ENCODE assay signal across 4 fruit fly cellular contexts in genomic region chr3R:29072834-29073233, dm6.
TF ChIP-seq lines count a peak whose summit lies in the region.

No protein-coding gene starts in this region.

- no peak for TF ChIP-seq CTCF in whole organism, embryonic (GFP tag; optimal IDR thresholded peaks at IDR 0.05; lab: Kevin White, UChicago)

TF ChIP-seq in whole organism, embryonic, 481 proteins besides CTCF, POLR2A, EP300 and RAD21:
- TF ChIP-seq NK7.1 (GFP tag; optimal IDR thresholded peaks at IDR 0.05; lab: Kevin White, UChicago) = no peak
- TF ChIP-seq CG10267 (tag; optimal IDR thresholded peaks at IDR 0.05; lab: Kevin White, UChicago) = no peak
- no peak for TF ChIP-seq CG10959 (GFP tag; IDR thresholded peaks at IDR 0.05; lab: Robert Waterston, UW)
- no peak for TF ChIP-seq shn (GFP tag; optimal IDR thresholded peaks at IDR 0.05; lab: Kevin White, UChicago)
- TF ChIP-seq zen (tag; optimal IDR thresholded peaks at IDR 0.05; lab: Kevin White, UChicago) = peak; percentile 1
- TF ChIP-seq wek (GFP tag; optimal IDR thresholded peaks at IDR 0.05; lab: Kevin White, UChicago) = no peak
- TF ChIP-seq ac (GFP tag; optimal IDR thresholded peaks at IDR 0.05; lab: Kevin White, UChicago) = peak; percentile 51
- TF ChIP-seq CG34376 (GFP tag; optimal IDR thresholded peaks at IDR 0.05; lab: Kevin White, UChicago) = no peak
- 0 out of 2 replicates have a peak, but pooled peaks have one; percentile 52 for TF ChIP-seq CG11696 (GFP tag; IDR thresholded peaks at IDR 0.05; lab: Robert Waterston, UW)
- TF ChIP-seq CG7357 (GFP tag; IDR thresholded peaks at IDR 0.05; lab: Robert Waterston, UW) = no peak
- TF ChIP-seq br (optimal IDR thresholded peaks at IDR 0.05; lab: Kevin White, UChicago) = no peak
- no peak for TF ChIP-seq hbn (GFP tag; IDR thresholded peaks at IDR 0.05; lab: Robert Waterston, UW; ENCODE audit: partially characterized antibody)
- TF ChIP-seq sima (GFP tag; optimal IDR thresholded peaks at IDR 0.05; lab: Kevin White, UChicago) = no peak
- peak in 1 of 2 experiments; percentile 22 for TF ChIP-seq bsh (GFP tag; optimal IDR thresholded peaks at IDR 0.05; lab: Kevin White, UChicago)
- no peak for TF ChIP-seq wor (GFP tag; IDR thresholded peaks at IDR 0.05; lab: Robert Waterston, UW)
- TF ChIP-seq CG1603 (tag; optimal IDR thresholded peaks at IDR 0.05; lab: Kevin White, UChicago) = peak; percentile 9
- TF ChIP-seq Med (GFP tag; lab: Kevin White, UChicago) = peak; percentile 35

TF ChIP-seq in whole organism, prepupa, 60 proteins besides CTCF, POLR2A, EP300 and RAD21 (continues in another document):
- TF ChIP-seq CG32006 (GFP tag; optimal IDR thresholded peaks at IDR 0.05; lab: Kevin White, UChicago) (peak; percentile 19), pdm3 (GFP tag; optimal IDR thresholded peaks at IDR 0.05; lab: Kevin White, UChicago) (no peak), acj6 (GFP tag; optimal IDR thresholded peaks at IDR 0.05; lab: Kevin White, UChicago) (no peak), esn (GFP tag; optimal IDR thresholded peaks at IDR 0.05; lab: Kevin White, UChicago) (no peak), Lpt (GFP tag; optimal IDR thresholded peaks at IDR 0.05; lab: Kevin White, UChicago) (peak; percentile 52), fd59A (GFP tag; optimal IDR thresholded peaks at IDR 0.05; lab: Kevin White, UChicago) (no peak), CG6854 (GFP tag; optimal IDR thresholded peaks at IDR 0.05; lab: Kevin White, UChicago) (no peak), achi (GFP tag; optimal IDR thresholded peaks at IDR 0.05; lab: Kevin White, UChicago) (peak; percentile 12), topi (GFP tag; optimal IDR thresholded peaks at IDR 0.05; lab: Kevin White, UChicago) (no peak), net (GFP tag; optimal IDR thresholded peaks at IDR 0.05; lab: Kevin White, UChicago) (no peak), CG10631 (GFP tag; optimal IDR thresholded peaks at IDR 0.05; lab: Kevin White, UChicago) (peak; percentile 5), CG11294 (GFP tag; IDR thresholded peaks at IDR 0.05; lab: Robert Waterston, UW) (no peak), Ets96B (tag; optimal IDR thresholded peaks at IDR 0.05; lab: Kevin White, UChicago) (peak; percentile 52), Sox14 (GFP tag; optimal IDR thresholded peaks at IDR 0.05; lab: Kevin White, UChicago) (peak; percentile 40), CG8319 (GFP tag; optimal IDR thresholded peaks at IDR 0.05; lab: Kevin White, UChicago) (no peak), OdsH (GFP tag; optimal IDR thresholded peaks at IDR 0.05; lab: Kevin White, UChicago) (peak; percentile 22), Sox102F (GFP tag; optimal IDR thresholded peaks at IDR 0.05; lab: Kevin White, UChicago) (no peak), Eip93F (GFP tag; optimal IDR thresholded peaks at IDR 0.05; lab: Kevin White, UChicago) (no peak), CG1621 (tag; optimal IDR thresholded peaks at IDR 0.05; lab: Kevin White, UChicago) (no peak), CG3919 (GFP tag; optimal IDR thresholded peaks at IDR 0.05; lab: Kevin White, UChicago) (peak; percentile 34), CG10669 (GFP tag; optimal IDR thresholded peaks at IDR 0.05; lab: Kevin White, UChicago) (peak; percentile 24), cyc (GFP tag; optimal IDR thresholded peaks at IDR 0.05; lab: Kevin White, UChicago) (no peak), CG7368 (GFP tag; optimal IDR thresholded peaks at IDR 0.05; lab: Kevin White, UChicago) (no peak), CG6808 (GFP tag; optimal IDR thresholded peaks at IDR 0.05; lab: Kevin White, UChicago) (peak; percentile 14), ss (GFP tag; optimal IDR thresholded peaks at IDR 0.05; lab: Kevin White, UChicago) (peak in 1 of 2 experiments; percentile 17), CG11902 (GFP tag; optimal IDR thresholded peaks at IDR 0.05; lab: Kevin White, UChicago) (no peak)

TF ChIP-seq in whole organism, pupa, 21 proteins besides CTCF, POLR2A, EP300 and RAD21:
- TF ChIP-seq CG17806 (tag; optimal IDR thresholded peaks at IDR 0.05; lab: Kevin White, UChicago) (peak; percentile 55), Pif1B (GFP tag; optimal IDR thresholded peaks at IDR 0.05; lab: Kevin White, UChicago) (no peak), gl (tag; optimal IDR thresholded peaks at IDR 0.05; lab: Kevin White, UChicago) (peak; percentile 13), CG8301 (tag; optimal IDR thresholded peaks at IDR 0.05; lab: Kevin White, UChicago) (peak; percentile 70), CG13204 (GFP tag; optimal IDR thresholded peaks at IDR 0.05; lab: Kevin White, UChicago) (no peak), CG8159 (tag; optimal IDR thresholded peaks at IDR 0.05; lab: Kevin White, UChicago) (peak; percentile 44), CG9948 (tag; optimal IDR thresholded peaks at IDR 0.05; lab: Kevin White, UChicago) (peak; percentile 70), fd96Ca (GFP tag; IDR thresholded peaks at IDR 0.05; lab: Robert Waterston, UW) (0 out of 3 replicates have a peak, but pooled peaks have one; percentile 30), CG34367 (tag; optimal IDR thresholded peaks at IDR 0.05; lab: Kevin White, UChicago) (peak; percentile 51), Ets98B (GFP tag; IDR thresholded peaks at IDR 0.05; lab: Robert Waterston, UW) (peak; percentile 25; the same call in 1 of the 2 replicates), CG14655 (GFP tag; optimal IDR thresholded peaks at IDR 0.05; lab: Kevin White, UChicago) (peak; percentile 72), CG4496 (GFP tag; IDR thresholded peaks at IDR 0.05; lab: Robert Waterston, UW) (peak; percentile 12; the same call in 1 of the 3 replicates), Pif1A (GFP tag; optimal IDR thresholded peaks at IDR 0.05; lab: Kevin White, UChicago) (no peak), CG15710 (tag; optimal IDR thresholded peaks at IDR 0.05; lab: Kevin White, UChicago) (peak; percentile 10), CG32121 (GFP tag; IDR thresholded peaks at IDR 0.05; lab: Robert Waterston, UW) (no peak)

TF ChIP-seq in whole organism, wandering third instar larva, 38 proteins besides CTCF, POLR2A, EP300 and RAD21:
- TF ChIP-seq foxo (GFP tag; optimal IDR thresholded peaks at IDR 0.05; lab: Kevin White, UChicago) = peak in 1 of 2 experiments; percentile 25
- TF ChIP-seq rgr (GFP tag; optimal IDR thresholded peaks at IDR 0.05; lab: Kevin White, UChicago) = peak; percentile 10
- TF ChIP-seq dl (GFP tag; optimal IDR thresholded peaks at IDR 0.05; lab: Kevin White, UChicago; ENCODE audit: insufficient read depth in 1 of 2, partially characterized antibody in 2 of 2) = no peak
- TF ChIP-seq GATAd (GFP tag; optimal IDR thresholded peaks at IDR 0.05; lab: Kevin White, UChicago) = no peak
- TF ChIP-seq Abd-B (GFP tag; optimal IDR thresholded peaks at IDR 0.05; lab: Kevin White, UChicago) = no peak
- peak; percentile 34 for TF ChIP-seq ey (GFP tag; optimal IDR thresholded peaks at IDR 0.05; lab: Kevin White, UChicago)
- no peak for TF ChIP-seq Rel (GFP tag; optimal IDR thresholded peaks at IDR 0.05; lab: Kevin White, UChicago)
- no peak for TF ChIP-seq Rel (tag; optimal IDR thresholded peaks at IDR 0.05; lab: Kevin White, UChicago)
- TF ChIP-seq Mio (GFP tag; optimal IDR thresholded peaks at IDR 0.05; lab: Kevin White, UChicago) = no peak
- peak; percentile 53 for TF ChIP-seq fru (GFP tag; optimal IDR thresholded peaks at IDR 0.05; lab: Kevin White, UChicago)
- no peak for TF ChIP-seq Dfd (GFP tag; optimal IDR thresholded peaks at IDR 0.05; lab: Kevin White, UChicago)
- no peak for TF ChIP-seq Myc (optimal IDR thresholded peaks at IDR 0.05; lab: Kevin White, UChicago)
- no peak for TF ChIP-seq lola (GFP tag; optimal IDR thresholded peaks at IDR 0.05; lab: Kevin White, UChicago)
- no peak for TF ChIP-seq CG32264 (GFP tag; optimal IDR thresholded peaks at IDR 0.05; lab: Kevin White, UChicago)
- TF ChIP-seq HLH106 (tag; optimal IDR thresholded peaks at IDR 0.05; lab: Kevin White, UChicago) = no peak
- TF ChIP-seq jim (GFP tag; optimal IDR thresholded peaks at IDR 0.05; lab: Kevin White, UChicago) = no peak
- TF ChIP-seq Sp1 (GFP tag; optimal IDR thresholded peaks at IDR 0.05; lab: Kevin White, UChicago) = peak; percentile 7
- no peak for TF ChIP-seq usp (GFP tag; optimal IDR thresholded peaks at IDR 0.05; lab: Kevin White, UChicago)
- TF ChIP-seq br (GFP tag; optimal IDR thresholded peaks at IDR 0.05; lab: Kevin White, UChicago) = no peak
- TF ChIP-seq woc (GFP tag; optimal IDR thresholded peaks at IDR 0.05; lab: Kevin White, UChicago) = peak; percentile 14
- no peak for TF ChIP-seq Jra (GFP tag; optimal IDR thresholded peaks at IDR 0.05; lab: Kevin White, UChicago)
- TF ChIP-seq h (GFP tag; optimal IDR thresholded peaks at IDR 0.05; lab: Kevin White, UChicago) = peak; percentile 44
- TF ChIP-seq psq (GFP tag; optimal IDR thresholded peaks at IDR 0.05; lab: Kevin White, UChicago) = peak; percentile 25
- TF ChIP-seq Hnf4 (GFP tag; optimal IDR thresholded peaks at IDR 0.05; lab: Kevin White, UChicago) = no peak

Comparison
In these comparisons a context has a peak if more than half of its experiments do, and no peak if none do; other contexts are left out.
1. Of the 7 proteins assayed by ChIP-seq in both whole organism, embryonic and whole organism, prepupa: peak only in whole organism, embryonic: none; only in whole organism, prepupa: Lpt; in both: none; in neither: 6.